Worm (Caenorhabditis elegans) whole organism, late embryonic: ENCODE results near the gene col-36.

Experiments used
- ceh-31 ChIP-seq: sonication (generic microtip); optimal IDR thresholded peaks from 2 replicates; lab custom pipeline; 2016; ENCODE audit warnings: missing genetic modification characterization, missing compliant biosample characterization
- nfya-1 ChIP-seq: sonication (generic microtip); optimal IDR thresholded peaks from 2 replicates; lab custom pipeline; 2017; ENCODE audit warnings: missing genetic modification characterization, mild to moderate bottlenecking, missing compliant biosample characterization, antibody characterized with exemption, moderate library complexity
- npax-4 ChIP-seq: sonication (generic microtip); optimal IDR thresholded peaks from 2 replicates; lab custom pipeline; 2016; ENCODE audit warnings: missing genetic modification characterization, missing compliant biosample characterization
- pax-1 ChIP-seq: fragments of 150-350 bp; optimal IDR thresholded peaks from 2 replicates; lab custom pipeline; 2014; ENCODE audit warnings: missing biosample characterization, missing genetic modification characterization
- tbx-7 ChIP-seq: sonication (generic microtip); optimal IDR thresholded peaks from 2 replicates; lab custom pipeline; 2016; ENCODE audit warnings: missing genotype, missing genetic modification characterization, missing compliant biosample characterization

- TF ChIP-seq tbx-7 (tag; lab: Kevin White, UChicago) (no peak), nfya-1 (no peak), npax-4 (tag; lab: Kevin White, UChicago) (no peak), ceh-31 (tag; lab: Kevin White, UChicago) (no peak), pax-1 (tag; lab: Kevin White, UChicago) (no peak)
Measured at ce11 chrII:7176108-7176507, 7.5 kb upstream of the col-36 start.
